Worm (Caenorhabditis elegans) whole organism, young adult: ENCODE results near the gene lin-52.

Experiments
- B0019.2 ChIP-seq: fragments of 200-800 bp; sonication (Bioruptor generic); conservative IDR thresholded peaks from 2 replicates; pipeline ENCODE4 v1.3.6; 2022; ENCODE audit warnings: missing genetic modification reagents, missing genetic modification characterization, missing compliant biosample characterization
- B0261.1 ChIP-seq: sonication (generic microtip); optimal IDR thresholded peaks from 2 replicates; lab custom pipeline; 2016; ENCODE audit warnings: mild to moderate bottlenecking, missing genetic modification characterization, moderate library complexity, missing compliant biosample characterization
- B0336.3 ChIP-seq: fragments of 200-800 bp; sonication (Bioruptor generic); IDR thresholded peaks from 2 replicates; pipeline ENCODE4 v1.3.6; 2022; ENCODE audit warnings: missing genetic modification characterization, missing compliant biosample characterization
- F23B12.7 ChIP-seq: sonication (generic microtip); optimal IDR thresholded peaks from 2 replicates; lab custom pipeline; 2017; ENCODE audit warnings: missing genetic modification characterization, mild to moderate bottlenecking, missing compliant biosample characterization, antibody characterized with exemption, moderate library complexity; ENCODE audit not compliant: insufficient read depth
- F33H1.4 ChIP-seq: fragments of 200-800 bp; sonication (Bioruptor generic); IDR thresholded peaks from 2 replicates; pipeline ENCODE4 v1.3.6; 2022; ENCODE audit warnings: missing genetic modification reagents, missing genetic modification characterization, missing compliant biosample characterization
- F37B4.10 ChIP-seq: fragments of 200-800 bp; sonication (Bioruptor generic); IDR thresholded peaks from 2 replicates; pipeline ENCODE4 v1.3.6; 2022; ENCODE audit warnings: missing genetic modification characterization, missing compliant biosample characterization
- F49E8.2 ChIP-seq: sonication (generic microtip); optimal IDR thresholded peaks from 3 replicates; lab custom pipeline; 2017; ENCODE audit warnings: missing genetic modification characterization, mild to moderate bottlenecking, missing compliant biosample characterization, antibody characterized with exemption, moderate library complexity; ENCODE audit not compliant: insufficient read depth
- F57C9.4 ChIP-seq: sonication (generic microtip); optimal IDR thresholded peaks from 2 replicates; lab custom pipeline; 2017; ENCODE audit warnings: mild to moderate bottlenecking, missing genetic modification characterization, missing compliant biosample characterization
- Y56A3A.18 ChIP-seq: fragments of 200-800 bp; sonication (Bioruptor generic); IDR thresholded peaks from 2 replicates; pipeline ENCODE4 v1.3.6; 2022; ENCODE audit warnings: missing genetic modification reagents, missing genetic modification characterization, missing compliant biosample characterization
- Y67H2A.10 ChIP-seq: fragments of 200-800 bp; sonication (Bioruptor generic); conservative IDR thresholded peaks from 2 replicates; pipeline ENCODE4 v1.3.6; 2022; ENCODE audit warnings: missing genetic modification reagents, missing genetic modification characterization, missing compliant biosample characterization
- attf-5 ChIP-seq: fragments of 200-800 bp; sonication (Bioruptor generic); optimal IDR thresholded peaks from 2 replicates; lab custom pipeline; 2018; ENCODE audit warnings: mild to moderate bottlenecking, missing genetic modification characterization, missing compliant biosample characterization
- attf-6 ChIP-seq: fragments of 200-800 bp; sonication (Bioruptor generic); IDR thresholded peaks from 2 replicates; pipeline ENCODE4 v1.3.6; 2022; ENCODE audit warnings: missing genetic modification reagents, missing genetic modification characterization, missing compliant biosample characterization
- ccch-3 ChIP-seq: fragments of 200-800 bp; sonication (Bioruptor generic); optimal IDR thresholded peaks from 2 replicates; lab custom pipeline; 2018; ENCODE audit warnings: mild to moderate bottlenecking, missing genetic modification characterization, missing compliant biosample characterization
- ceh-100 ChIP-seq: fragments of 200-800 bp; sonication (Bioruptor generic); IDR thresholded peaks from 2 replicates; pipeline ENCODE4 v1.3.6; 2022; ENCODE audit warnings: missing genetic modification reagents, missing genetic modification characterization, missing compliant biosample characterization
- ceh-58 ChIP-seq: fragments of 200-800 bp; sonication (Bioruptor generic); IDR thresholded peaks from 2 replicates; pipeline ENCODE4 v1.3.6; 2022; ENCODE audit warnings: missing genetic modification characterization, missing compliant biosample characterization
- egl-44 ChIP-seq: fragments of 200-800 bp; sonication (Bioruptor generic); IDR thresholded peaks from 2 replicates; pipeline ENCODE4 v1.3.6; 2022; ENCODE audit warnings: missing genetic modification reagents, missing genetic modification characterization, missing compliant biosample characterization
- him-1 ChIP-seq: sonication (generic microtip); optimal IDR thresholded peaks from 2 replicates; lab custom pipeline; 2016; ENCODE audit warnings: missing genotype, missing genetic modification reagents, missing genetic modification characterization, missing compliant biosample characterization
- hlh-26 ChIP-seq: fragments of 200-800 bp; sonication (Bioruptor generic); conservative IDR thresholded peaks from 2 replicates; pipeline ENCODE4 v1.3.6; 2022; ENCODE audit warnings: missing genetic modification reagents, missing genetic modification characterization, missing compliant biosample characterization
- lag-1 ChIP-seq: fragments of 200-800 bp; sonication (Bioruptor generic); IDR thresholded peaks from 2 replicates; pipeline ENCODE4 v1.3.6; 2022; ENCODE audit warnings: missing genetic modification reagents, missing genetic modification characterization, missing compliant biosample characterization
- let-526 ChIP-seq: fragments of 200-800 bp; sonication (Bioruptor generic); IDR thresholded peaks from 2 replicates; pipeline ENCODE4 v1.3.6; 2022; ENCODE audit warnings: missing genetic modification reagents, missing genetic modification characterization, missing compliant biosample characterization
- lin-26 ChIP-seq: fragments of 200-800 bp; sonication (Bioruptor generic); IDR thresholded peaks from 2 replicates; pipeline ENCODE4 v1.3.6; 2022; ENCODE audit warnings: missing genetic modification reagents, missing genetic modification characterization, missing compliant biosample characterization
- lin-35 ChIP-seq, 3 experiments: fragments of 150-350 bp in 2 of 3; sonication (generic microtip) in 1 of 3; optimal IDR thresholded peaks; 2 replicates each; lab custom pipeline; 2014 to 2018; ENCODE audit warnings: missing biosample characterization in 3 of 3, missing genetic modification characterization in 3 of 3, missing genetic modification reagents in 3 of 3
- lin-40 ChIP-seq: sonication (generic microtip); optimal IDR thresholded peaks from 2 replicates; lab custom pipeline; 2016; ENCODE audit warnings: missing genetic modification characterization, mild to moderate bottlenecking, missing compliant biosample characterization, missing genotype, missing genetic modification reagents
- lin-54 ChIP-seq: fragments of 200-800 bp; sonication (Bioruptor generic); optimal IDR thresholded peaks from 2 replicates; lab custom pipeline; 2018; ENCODE audit warnings: mild to moderate bottlenecking, missing genetic modification characterization, missing compliant biosample characterization
- lir-1 ChIP-seq: fragments of 200-800 bp; sonication (Bioruptor generic); conservative IDR thresholded peaks from 2 replicates; pipeline ENCODE4 v1.3.6; 2022; ENCODE audit warnings: missing genetic modification reagents, missing genetic modification characterization, missing compliant biosample characterization
- lsl-1 ChIP-seq: fragments of 200-800 bp; sonication (Bioruptor generic); optimal IDR thresholded peaks from 2 replicates; lab custom pipeline; 2018; ENCODE audit warnings: mild to moderate bottlenecking, missing genetic modification characterization, moderate library complexity, missing compliant biosample characterization
- madf-3 ChIP-seq: fragments of 200-800 bp; sonication (Bioruptor generic); IDR thresholded peaks from 2 replicates; pipeline ENCODE4 v1.3.6; 2022; ENCODE audit warnings: missing genetic modification reagents, missing genetic modification characterization, missing compliant biosample characterization
- madf-6 ChIP-seq: fragments of 200-800 bp; sonication (Bioruptor generic); IDR thresholded peaks from 2 replicates; pipeline ENCODE4 v1.3.6; 2022; ENCODE audit warnings: missing genetic modification reagents, missing genetic modification characterization, missing compliant biosample characterization
- madf-8 ChIP-seq: fragments of 200-800 bp; sonication (Bioruptor generic); conservative IDR thresholded peaks from 2 replicates; pipeline ENCODE4 v1.3.6; 2022; ENCODE audit warnings: missing genetic modification reagents, missing genetic modification characterization, missing compliant biosample characterization
- nhr-120 ChIP-seq: fragments of 200-800 bp; sonication (Bioruptor generic); IDR thresholded peaks from 2 replicates; pipeline ENCODE4 v1.3.6; 2022; ENCODE audit warnings: missing genetic modification characterization, missing compliant biosample characterization
- nhr-80 ChIP-seq: sonication (generic microtip); optimal IDR thresholded peaks from 2 replicates; lab custom pipeline; 2016; ENCODE audit warnings: missing genetic modification characterization, missing compliant biosample characterization
- pbrm-1 ChIP-seq: fragments of 200-800 bp; sonication (Bioruptor generic); IDR thresholded peaks from 2 replicates; pipeline ENCODE4 v1.3.6; 2022; ENCODE audit warnings: missing genetic modification reagents, missing genetic modification characterization, missing compliant biosample characterization
- rcor-1 ChIP-seq: fragments of 200-800 bp; sonication (Bioruptor generic); IDR thresholded peaks from 2 replicates; pipeline ENCODE4 v1.3.6; 2022; ENCODE audit warnings: missing genetic modification reagents, missing genetic modification characterization, missing compliant biosample characterization
- rec-8 ChIP-seq, 2 experiments: sonication (generic microtip); optimal IDR thresholded peaks; 2 replicates each; lab custom pipeline; 2016; ENCODE audit warnings: mild to moderate bottlenecking in 2 of 2, missing genetic modification characterization in 2 of 2, missing genetic modification reagents in 2 of 2, missing genotype in 2 of 2, missing biosample characterization in 1 of 2, missing compliant biosample characterization in 1 of 2, moderate library complexity in 1 of 2
- snpc-3.4 ChIP-seq: sonication (generic microtip); optimal IDR thresholded peaks from 2 replicates; lab custom pipeline; 2017; ENCODE audit warnings: missing genetic modification characterization, mild to moderate bottlenecking, missing compliant biosample characterization, antibody characterized with exemption, moderate library complexity, missing genotype, missing genetic modification reagents
- sptf-2 ChIP-seq: fragments of 200-800 bp; sonication (Bioruptor generic); optimal IDR thresholded peaks from 2 replicates; lab custom pipeline; 2018; ENCODE audit warnings: mild to moderate bottlenecking, missing genetic modification characterization, missing compliant biosample characterization
- tbp1 ChIP-seq: fragments of 200-800 bp; sonication (Bioruptor generic); optimal IDR thresholded peaks from 2 replicates; lab custom pipeline; 2018; ENCODE audit warnings: mild to moderate bottlenecking, missing genetic modification characterization, missing compliant biosample characterization
- unc-130 ChIP-seq: sonication (generic microtip); optimal IDR thresholded peaks from 2 replicates; lab custom pipeline; 2016; ENCODE audit warnings: missing genetic modification reagents, missing genetic modification characterization, missing compliant biosample characterization
- zfh-2 ChIP-seq: fragments of 200-800 bp; sonication (Bioruptor generic); conservative IDR thresholded peaks from 2 replicates; pipeline ENCODE4 v1.3.6; 2022; ENCODE audit warnings: missing genetic modification reagents, missing genetic modification characterization, missing compliant biosample characterization
- zim-3 ChIP-seq: sonication (generic microtip); optimal IDR thresholded peaks from 2 replicates; lab custom pipeline; 2017; ENCODE audit warnings: mild to moderate bottlenecking, missing genetic modification characterization, moderate library complexity, missing compliant biosample characterization
- ztf-28 ChIP-seq: fragments of 200-800 bp; sonication (Bioruptor generic); IDR thresholded peaks from 2 replicates; pipeline ENCODE4 v1.3.6; 2022; ENCODE audit warnings: missing genetic modification reagents, missing genetic modification characterization, missing compliant biosample characterization
- ztf-3 ChIP-seq: fragments of 200-800 bp; sonication (Bioruptor generic); optimal IDR thresholded peaks from 2 replicates; lab custom pipeline; 2018; ENCODE audit warnings: mild to moderate bottlenecking, missing genetic modification characterization, missing compliant biosample characterization

Gene lin-52

DNA sequence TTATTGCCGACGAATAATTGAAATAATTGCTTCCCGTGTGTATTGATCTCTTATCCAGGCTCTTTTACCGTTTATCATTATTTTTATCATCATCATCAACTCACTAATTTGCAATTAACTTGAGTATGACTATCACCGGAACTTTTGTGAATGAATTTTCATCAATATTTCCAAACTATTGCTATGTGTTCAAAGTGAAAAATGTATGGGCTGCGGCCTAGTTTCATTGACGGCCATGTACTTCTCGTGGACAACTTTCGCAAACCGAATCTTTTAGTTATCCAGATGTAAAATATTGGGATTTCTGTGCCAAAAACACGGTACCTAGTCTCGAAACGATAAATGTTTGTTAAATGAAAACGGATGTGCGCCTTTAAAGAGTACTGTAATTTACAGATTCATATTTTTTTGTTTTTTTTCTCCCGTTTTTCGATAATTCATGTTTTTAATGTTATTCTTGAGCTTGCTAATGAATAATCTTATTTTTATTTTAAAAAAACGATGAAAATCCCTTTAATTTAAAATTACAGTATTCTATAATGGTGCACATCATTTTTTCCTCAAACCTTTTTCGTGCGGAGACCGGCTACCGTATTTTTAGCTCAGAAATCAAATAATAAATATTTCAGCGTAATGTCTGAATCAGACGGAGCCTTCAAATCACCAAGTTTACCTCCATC, 25.9 kb downstream of the lin-52 start, which contains the start of gene ZK632.2 (continued):
- TF ChIP-seq ztf-3 (GFP tag; lab: Kevin White, UChicago) (no peak), lin-54 (GFP tag; lab: Kevin White, UChicago) (peak; percentile 26), lsl-1 (peak; percentile 49)
- TF ChIP-seq, all 124 proteins: peak for 9

DNA sequence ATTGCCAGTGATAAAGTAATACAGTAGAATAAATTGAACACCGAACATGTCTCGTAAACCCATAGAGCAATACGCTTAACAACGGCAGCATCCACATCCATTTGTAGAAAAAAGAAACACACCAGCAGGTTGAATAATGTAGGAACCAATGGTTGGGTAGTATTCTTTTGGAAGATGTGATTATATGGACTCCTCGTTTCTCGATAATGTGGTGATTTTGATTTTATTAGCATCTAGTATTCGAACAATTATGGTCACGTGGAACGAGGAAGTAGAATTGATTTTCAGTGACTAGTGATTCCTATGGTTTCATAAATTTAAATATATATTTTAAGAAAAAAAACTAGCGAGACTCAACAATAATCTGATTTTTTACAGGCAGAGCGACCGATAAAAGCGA, 28.1 kb downstream of the lin-52 start, which contains the start of gene srxa-10:
TSS of gene srxa-10 (minus strand) at position 101 of the 400 bp plus-strand sequence.
- TF ChIP-seq zfh-2 (GFP tag; lab: Robert Waterston, UW) (no peak), nhr-120 (GFP tag; lab: Robert Waterston, UW) (no peak), madf-3 (GFP tag; lab: Robert Waterston, UW) (no peak), Y67H2A.10 (no peak), hlh-26 (GFP tag; lab: Robert Waterston, UW) (no peak), F23B12.7 (tag; lab: Kevin White, UChicago) (no peak), ztf-28 (GFP tag; lab: Robert Waterston, UW) (no peak), B0336.3 (GFP tag; lab: Robert Waterston, UW) (no peak), ceh-58 (GFP tag; lab: Robert Waterston, UW) (no peak), attf-5 (GFP tag; lab: Kevin White, UChicago) (no peak), pbrm-1 (GFP tag; lab: Robert Waterston, UW) (no peak), lsl-1 (no peak), Y56A3A.18 (GFP tag; lab: Robert Waterston, UW) (no peak), egl-44 (GFP tag; lab: Robert Waterston, UW) (no peak), madf-8 (GFP tag; lab: Robert Waterston, UW) (no peak), ccch-3 (GFP tag; lab: Kevin White, UChicago) (no peak), sptf-2 (GFP tag; lab: Kevin White, UChicago) (no peak)

DNA sequence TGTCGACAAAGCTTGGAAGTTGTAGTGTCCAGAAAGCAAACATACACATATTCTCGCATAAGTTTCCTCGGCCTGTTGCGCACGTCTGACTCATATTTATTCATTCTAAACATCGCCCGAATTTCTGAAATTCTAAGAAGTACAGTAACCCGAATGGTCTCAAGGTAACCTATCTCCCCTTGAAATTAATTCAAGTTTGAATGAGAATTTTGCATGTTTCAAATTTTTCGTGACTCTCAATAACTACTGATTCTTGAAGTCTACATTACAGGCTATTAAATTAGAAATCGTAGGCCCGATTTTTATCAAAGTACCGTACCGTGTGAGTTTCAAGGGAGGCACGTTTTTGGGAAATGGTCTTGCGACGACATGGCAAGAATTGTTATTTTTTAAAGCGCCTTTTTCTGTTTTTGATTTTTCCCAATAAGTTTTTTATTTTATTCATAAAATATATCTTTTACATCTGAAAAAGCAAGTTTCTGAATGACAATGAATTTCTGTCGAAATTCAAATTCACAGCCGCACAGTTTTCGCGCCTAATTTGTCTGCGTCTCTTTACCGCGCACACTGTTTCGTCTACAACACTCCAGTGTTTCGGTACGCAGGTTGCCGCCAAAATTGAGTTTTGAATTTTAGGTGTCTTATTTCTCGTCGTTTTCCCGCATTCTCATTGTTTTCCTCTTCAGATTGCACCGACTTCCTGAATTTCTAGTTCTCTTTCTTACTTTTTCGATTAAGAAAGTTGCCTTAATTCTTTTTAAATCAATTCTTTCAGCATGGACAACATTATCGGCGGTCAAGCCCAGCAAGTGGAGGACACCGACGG, 30.7 kb downstream of the lin-52 start, which contains the start of the genes R10E11.9 and mcm-6:
TSS of gene R10E11.9 (minus strand) at position 51 of the 826 bp plus-strand sequence.
TSS of gene mcm-6 (plus strand) at position 776 of the 826 bp plus-strand sequence.
- no peak for TF ChIP-seq pbrm-1 (GFP tag; lab: Robert Waterston, UW)
- peak; percentile 86 for TF ChIP-seq F33H1.4
- no peak for TF ChIP-seq F57C9.4 (tag; lab: Kevin White, UChicago)
- peak; percentile 37 for TF ChIP-seq unc-130 (GFP tag; lab: Kevin White, UChicago)
- TF ChIP-seq lir-1: no peak
- TF ChIP-seq F49E8.2 (tag; lab: Kevin White, UChicago): no peak
- no peak for TF ChIP-seq attf-6 (GFP tag; lab: Robert Waterston, UW)
- TF ChIP-seq F23B12.7 (tag; lab: Kevin White, UChicago): no peak
- no peak for TF ChIP-seq lag-1 (GFP tag; lab: Robert Waterston, UW)
- TF ChIP-seq nhr-80 (tag; lab: Kevin White, UChicago): no peak
- no peak for TF ChIP-seq ceh-100 (GFP tag; lab: Robert Waterston, UW)
- no peak for TF ChIP-seq rec-8 (tag; optimal IDR thresholded peaks at IDR 0.05; lab: Kevin White, UChicago)
- TF ChIP-seq him-1 (tag; lab: Kevin White, UChicago): peak; percentile 52
- TF ChIP-seq F37B4.10 (GFP tag; lab: Robert Waterston, UW): no peak
- TF ChIP-seq snpc-3.4 (tag; lab: Kevin White, UChicago): peak; percentile 66
- TF ChIP-seq tbp1 (GFP tag; lab: Kevin White, UChicago): no peak
- TF ChIP-seq B0019.2: no peak
- no peak for TF ChIP-seq let-526 (GFP tag; lab: Robert Waterston, UW)
- TF ChIP-seq B0261.1 (tag; lab: Kevin White, UChicago): no peak
- TF ChIP-seq lin-26 (GFP tag; lab: Robert Waterston, UW): no peak
- peak; percentile 94 for TF ChIP-seq madf-6 (GFP tag; lab: Robert Waterston, UW)
- TF ChIP-seq lin-35 (GFP tag; optimal IDR thresholded peaks at IDR 0.05; lab: Kevin White, UChicago): no peak
- TF ChIP-seq rcor-1: 0 out of 2 replicates have a peak, but pooled peaks have one; percentile 19
- TF ChIP-seq lin-40 (tag; lab: Kevin White, UChicago): no peak
- TF ChIP-seq zim-3 (tag; lab: Kevin White, UChicago): no peak
- TF ChIP-seq sptf-2 (GFP tag; lab: Kevin White, UChicago): no peak
- TF ChIP-seq egl-44 (GFP tag; lab: Robert Waterston, UW): no peak
